Worm (Caenorhabditis elegans): Measurements from ENCODE around the gene mtrr-1.

DNA sequence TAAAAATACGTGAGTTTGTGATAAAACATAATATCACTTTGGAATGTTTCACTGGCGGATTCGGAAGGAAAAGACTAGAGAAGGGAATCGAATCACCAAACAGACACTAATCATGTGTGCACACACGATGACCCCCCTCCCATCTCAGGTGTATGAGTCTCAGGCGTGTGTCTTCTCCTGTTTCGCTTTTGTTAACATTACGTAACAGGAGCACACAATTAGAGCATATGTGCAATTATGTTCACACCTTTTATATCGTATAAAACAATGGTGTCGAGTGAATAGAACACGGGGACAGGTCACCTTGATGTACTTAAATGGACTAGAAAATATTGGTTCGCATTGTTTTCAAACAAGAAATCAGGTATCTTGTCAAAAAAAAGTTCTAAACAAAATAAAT lies 31.0 kb downstream of the mtrr-1 start:
- no peak for TF ChIP-seq ama-1 (optimal IDR thresholded peaks at IDR 0.05)
- TF ChIP-seq flt-1 (GFP tag; IDR thresholded peaks at IDR 0.05): no peak
- TF ChIP-seq hmbx-1 (tag; optimal IDR thresholded peaks at IDR 0.05): no peak
- TF ChIP-seq ets-7 (tag; optimal IDR thresholded peaks at IDR 0.05): no peak
- TF ChIP-seq F13C5.2 (tag; optimal IDR thresholded peaks at IDR 0.05): no peak
- no peak for TF ChIP-seq hnd-1 (tag; optimal IDR thresholded peaks at IDR 0.05)
- TF ChIP-seq pes-1 (GFP tag; IDR thresholded peaks at IDR 0.05): no peak
- no peak for TF ChIP-seq ceh-13 (GFP tag; optimal IDR thresholded peaks at IDR 0.05)
- TF ChIP-seq tbx-11 (GFP tag; IDR thresholded peaks at IDR 0.05): no peak
- TF ChIP-seq aly-1 (tag; optimal IDR thresholded peaks at IDR 0.05): no peak

Measured in whole organism, early embryonic.